Worm (Caenorhabditis elegans): ENCODE results near the gene metl-1.

DNA sequence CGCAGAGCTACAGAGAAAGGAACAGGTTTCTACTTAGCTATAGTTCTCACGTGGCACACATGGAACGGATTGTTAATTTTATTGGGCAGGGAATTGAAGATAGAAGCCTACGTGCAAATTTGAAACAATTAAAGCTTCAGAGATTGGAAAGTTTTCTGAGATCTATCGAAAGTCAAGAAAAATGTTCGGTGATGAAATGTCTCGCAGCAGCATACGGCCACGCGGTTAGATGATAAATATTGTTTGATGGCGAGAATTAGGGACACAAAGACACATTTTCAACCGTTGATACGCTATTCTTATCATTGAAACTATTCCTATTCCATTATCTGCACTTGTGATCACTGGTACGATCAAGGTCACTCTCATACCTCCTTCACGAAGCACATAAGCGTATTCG, 833 bp downstream of the metl-1 start:
- no peak for TF ChIP-seq aly-1 (tag; optimal IDR thresholded peaks at IDR 0.05)
- TF ChIP-seq pes-1 (GFP tag; IDR thresholded peaks at IDR 0.05), result no peak
- no peak for TF ChIP-seq ama-1 (optimal IDR thresholded peaks at IDR 0.05)
- no peak for TF ChIP-seq hnd-1 (tag; optimal IDR thresholded peaks at IDR 0.05)
- TF ChIP-seq hmbx-1 (tag; optimal IDR thresholded peaks at IDR 0.05), result no peak
- TF ChIP-seq flt-1 (GFP tag; IDR thresholded peaks at IDR 0.05), result no peak
- no peak for TF ChIP-seq tbx-11 (GFP tag; IDR thresholded peaks at IDR 0.05)
- TF ChIP-seq tra-4 (tag; optimal IDR thresholded peaks at IDR 0.05), result no peak
- no peak for TF ChIP-seq ets-7 (tag; optimal IDR thresholded peaks at IDR 0.05)

All from whole organism, early embryonic.